Fruit fly (Drosophila melanogaster) whole organism, embryonic: ENCODE measurements around the gene CG3740.

ENCODE experiments used
- CG10209 ChIP-seq: fragments of 200-800 bp; sonication (Bioruptor generic); optimal IDR thresholded peaks from 3 replicates; lab custom pipeline; 2017; ENCODE audit warnings: missing biosample characterization, mild to moderate bottlenecking, missing genetic modification characterization, missing genetic modification reagents
- CG10565 ChIP-seq: fragments of 200-800 bp; sonication (Bioruptor generic); optimal IDR thresholded peaks from 3 replicates; lab custom pipeline; 2016; ENCODE audit warnings: missing biosample characterization, mild to moderate bottlenecking, missing genetic modification characterization
- CG10959 ChIP-seq: fragments of 200-800 bp; sonication (Bioruptor generic); IDR thresholded peaks from 2 replicates; pipeline ENCODE4 v1.3.6; 2022; ENCODE audit warnings: missing biosample characterization, missing genetic modification characterization
- CG11695 ChIP-seq: fragments of 200-800 bp; sonication (Bioruptor generic); IDR thresholded peaks from 3 replicates; pipeline ENCODE4 v1.3.6; 2022; ENCODE audit warnings: missing biosample characterization, missing genetic modification characterization
- CG12219 ChIP-seq: fragments of 200-800 bp; sonication (Bioruptor generic); optimal IDR thresholded peaks from 3 replicates; lab custom pipeline; 2018; ENCODE audit warnings: missing biosample characterization, mild to moderate bottlenecking, missing genetic modification characterization
- CG13287 ChIP-seq: fragments of 200-800 bp; sonication (Bioruptor generic); IDR thresholded peaks from 2 replicates; pipeline ENCODE4 v1.3.6; 2022; ENCODE audit warnings: missing biosample characterization, missing genetic modification characterization; ENCODE audit not compliant: partially characterized antibody
- CG14860 ChIP-seq: fragments of 200-800 bp; sonication (Bioruptor generic); IDR thresholded peaks from 3 replicates; pipeline ENCODE4 v1.3.6; 2022; ENCODE audit warnings: missing biosample characterization, missing genetic modification characterization; ENCODE audit not compliant: partially characterized antibody
- CG16813 ChIP-seq: fragments of 200-800 bp; sonication (Bioruptor generic); IDR thresholded peaks from 3 replicates; pipeline ENCODE4 v1.3.6; 2022; ENCODE audit warnings: missing biosample characterization, missing genetic modification characterization; ENCODE audit not compliant: partially characterized antibody
- CG17829 ChIP-seq: fragments of 200-800 bp; optimal IDR thresholded peaks from 2 replicates; lab custom pipeline; 2019; ENCODE audit warnings: missing biosample characterization, mild to moderate bottlenecking, missing genetic modification characterization, moderate library complexity
- CG18619 ChIP-seq: fragments of 200-800 bp; sonication (Bioruptor generic); optimal IDR thresholded peaks from 3 replicates; lab custom pipeline; 2017; ENCODE audit warnings: missing biosample characterization, mild to moderate bottlenecking, missing genetic modification characterization
- CG34422 ChIP-seq: fragments of 200-800 bp; sonication (Bioruptor generic); IDR thresholded peaks from 3 replicates; pipeline ENCODE4 v1.3.6; 2022; ENCODE audit warnings: missing biosample characterization, missing genetic modification characterization
- CG7987 ChIP-seq: fragments of 200-800 bp; sonication (Bioruptor generic); optimal IDR thresholded peaks from 2 replicates; lab custom pipeline; 2018; ENCODE audit warnings: missing biosample characterization, mild to moderate bottlenecking, missing genetic modification characterization, moderate library complexity
- CG8290 ChIP-seq, 3 experiments: fragments of 200-800 bp; sonication (Bioruptor generic); optimal IDR thresholded peaks; 2 replicates each; lab custom pipeline; 2016 to 2019; ENCODE audit warnings: missing biosample characterization in 3 of 3, missing genetic modification characterization in 3 of 3, mild to moderate bottlenecking in 2 of 3, moderate library complexity in 1 of 3
- Dref ChIP-seq: fragments of 200-800 bp; sonication (Bioruptor generic); IDR thresholded peaks from 2 replicates; pipeline ENCODE4 v1.3.6; 2022; ENCODE audit warnings: missing biosample characterization, missing genetic modification characterization
- Ets97D ChIP-seq: fragments of 200-800 bp; sonication (Bioruptor generic); optimal IDR thresholded peaks from 3 replicates; lab custom pipeline; 2016; ENCODE audit warnings: missing biosample characterization, missing genetic modification characterization
- Fer2 ChIP-seq: fragments of 200-800 bp; sonication (Bioruptor generic); optimal IDR thresholded peaks from 2 replicates; lab custom pipeline; 2018; ENCODE audit warnings: missing biosample characterization, mild to moderate bottlenecking, missing genetic modification characterization, moderate library complexity
- Gug ChIP-seq: fragments of 200-800 bp; sonication (Bioruptor generic); IDR thresholded peaks from 4 replicates; pipeline ENCODE4 v1.3.6; 2022; ENCODE audit warnings: missing biosample characterization, missing genetic modification characterization
- Hand ChIP-seq: fragments of 200-800 bp; sonication (Bioruptor generic); optimal IDR thresholded peaks from 2 replicates; lab custom pipeline; 2017; ENCODE audit warnings: mild to moderate bottlenecking, missing biosample characterization, missing genetic modification reagents, missing genetic modification characterization
- Hmr ChIP-seq: fragments of 200-800 bp; sonication (Bioruptor generic); optimal IDR thresholded peaks from 3 replicates; lab custom pipeline; 2017; ENCODE audit warnings: mild to moderate bottlenecking, missing biosample characterization, missing genetic modification reagents, missing genetic modification characterization
- Hmx ChIP-seq: fragments of 200-800 bp; sonication (Bioruptor generic); optimal IDR thresholded peaks from 2 replicates; lab custom pipeline; 2016; ENCODE audit warnings: missing biosample characterization, missing genetic modification characterization
- Hr39 ChIP-seq: fragments of >200 bp; optimal IDR thresholded peaks from 2 replicates; lab custom pipeline; 2017
- Lpt ChIP-seq: fragments of >200 bp; optimal IDR thresholded peaks from 2 replicates; lab custom pipeline; 2018; ENCODE audit warnings: missing biosample characterization, missing genetic modification characterization
- Nf-YA ChIP-seq: fragments of 200-800 bp; sonication (Bioruptor generic); IDR thresholded peaks from 2 replicates; pipeline ENCODE4 v1.3.6; 2022; ENCODE audit warnings: missing biosample characterization, missing genetic modification characterization
- Pdp1 ChIP-seq, 2 experiments: fragments of 200-800 bp; sonication (Bioruptor generic); optimal IDR thresholded peaks; 3 replicates each; lab custom pipeline; 2016; ENCODE audit warnings: missing biosample characterization in 2 of 2, missing genetic modification characterization in 2 of 2, mild to moderate bottlenecking in 1 of 2, moderate library complexity in 1 of 2
- Ravus ChIP-seq: fragments of 200-800 bp; sonication (Bioruptor generic); IDR thresholded peaks from 2 replicates; pipeline ENCODE4 v1.3.6; 2022; ENCODE audit warnings: missing biosample characterization, missing genetic modification characterization
- Rx ChIP-seq: fragments of 200-800 bp; sonication (Bioruptor generic); IDR thresholded peaks from 2 replicates; pipeline ENCODE4 v1.3.6; 2022; ENCODE audit warnings: missing biosample characterization, missing genetic modification characterization
- Six4 ChIP-seq: fragments of 200-800 bp; sonication (Bioruptor generic); optimal IDR thresholded peaks from 2 replicates; lab custom pipeline; 2016; ENCODE audit warnings: missing biosample characterization, missing genetic modification characterization
- Sox102F ChIP-seq: fragments of 200-800 bp; sonication (Bioruptor generic); optimal IDR thresholded peaks from 2 replicates; lab custom pipeline; 2018; ENCODE audit warnings: missing biosample characterization, mild to moderate bottlenecking, missing genetic modification characterization, moderate library complexity
- Spps ChIP-seq: fragments of 200-800 bp; sonication (Bioruptor generic); optimal IDR thresholded peaks from 2 replicates; lab custom pipeline; 2018; ENCODE audit warnings: missing biosample characterization, mild to moderate bottlenecking, missing genetic modification characterization
- Sry-δ ChIP-seq: fragments of 200-800 bp; sonication (Bioruptor generic); optimal IDR thresholded peaks from 2 replicates; lab custom pipeline; 2016; ENCODE audit warnings: missing biosample characterization, missing genetic modification characterization
- Usf ChIP-seq: fragments of 200-800 bp; sonication (Bioruptor generic); optimal IDR thresholded peaks from 2 replicates; lab custom pipeline; 2017; ENCODE audit warnings: missing genotype, missing biosample characterization, missing genetic modification characterization
- al ChIP-seq: fragments of 200-800 bp; sonication (Bioruptor generic); IDR thresholded peaks from 2 replicates; pipeline ENCODE4 v1.3.6; 2022; ENCODE audit warnings: missing biosample characterization, missing genetic modification characterization
- ap ChIP-seq: fragments of 200-800 bp; sonication (Bioruptor generic); IDR thresholded peaks from 2 replicates; pipeline ENCODE4 v1.3.6; 2022; ENCODE audit warnings: missing biosample characterization, missing genetic modification characterization
- bab2 ChIP-seq: fragments of 200-800 bp; sonication (Bioruptor generic); optimal IDR thresholded peaks from 2 replicates; lab custom pipeline; 2016; ENCODE audit warnings: missing biosample characterization, missing genetic modification characterization
- crp ChIP-seq, 2 experiments: fragments of 200-800 bp; sonication (Bioruptor generic); optimal IDR thresholded peaks; 2 replicates in 1 of 2; 3 replicates in 1 of 2; lab custom pipeline; 2017; ENCODE audit warnings: missing biosample characterization in 2 of 2, missing genetic modification characterization in 2 of 2, mild to moderate bottlenecking in 1 of 2, moderate library complexity in 1 of 2
- fu2 ChIP-seq: fragments of 200-800 bp; sonication (Bioruptor generic); optimal IDR thresholded peaks from 2 replicates; lab custom pipeline; 2016; ENCODE audit warnings: missing biosample characterization, missing genetic modification characterization
- hbn ChIP-seq: fragments of 200-800 bp; sonication (Bioruptor generic); IDR thresholded peaks from 2 replicates; pipeline ENCODE4 v1.3.6; 2022; ENCODE audit warnings: missing biosample characterization, missing genetic modification characterization; ENCODE audit not compliant: partially characterized antibody
- kay ChIP-seq: fragments of 200-800 bp; sonication (Bioruptor generic); optimal IDR thresholded peaks from 2 replicates; lab custom pipeline; 2016; ENCODE audit warnings: missing biosample characterization, missing genetic modification characterization
- ken ChIP-seq: fragments of 200-800 bp; sonication (Bioruptor generic); IDR thresholded peaks from 3 replicates; pipeline ENCODE4 v1.3.6; 2022; ENCODE audit warnings: missing biosample characterization, missing genetic modification characterization
- lov ChIP-seq, 2 experiments: fragments of 200-800 bp in 1 of 2; fragments of >200 bp in 1 of 2; sonication (Bioruptor generic) in 1 of 2; IDR thresholded peaks in 1 of 2; optimal IDR thresholded peaks in 1 of 2; 2 replicates in 1 of 2; 3 replicates in 1 of 2; pipeline versions ENCODE4 v1.3.6 to Lab custom; 2017 to 2022; ENCODE audit warnings: missing biosample characterization in 1 of 2, missing genetic modification characterization in 1 of 2
- nom ChIP-seq: fragments of 200-800 bp; sonication (Bioruptor generic); optimal IDR thresholded peaks from 2 replicates; lab custom pipeline; 2017; ENCODE audit warnings: missing biosample characterization, missing genetic modification characterization, mild to moderate bottlenecking, moderate library complexity, missing genetic modification reagents
- phol ChIP-seq: fragments of 200-800 bp; sonication (Bioruptor generic); optimal IDR thresholded peaks from 3 replicates; lab custom pipeline; 2018; ENCODE audit warnings: missing biosample characterization, mild to moderate bottlenecking, missing genetic modification characterization, moderate library complexity
- ro ChIP-seq: fragments of 200-800 bp; sonication (Bioruptor generic); IDR thresholded peaks from 2 replicates; pipeline ENCODE4 v1.3.6; 2022; ENCODE audit warnings: missing biosample characterization, missing genetic modification characterization
- sens-2 ChIP-seq: fragments of 200-800 bp; sonication (Bioruptor generic); IDR thresholded peaks from 2 replicates; pipeline ENCODE4 v1.3.6; 2022; ENCODE audit warnings: missing biosample characterization, missing genetic modification characterization
- slbo ChIP-seq: fragments of 200-800 bp; sonication (Bioruptor generic); IDR thresholded peaks from 2 replicates; pipeline ENCODE4 v1.3.6; 2022; ENCODE audit warnings: missing biosample characterization, missing genetic modification characterization
- sob ChIP-seq: fragments of 200-800 bp; sonication (Bioruptor generic); IDR thresholded peaks from 2 replicates; pipeline ENCODE4 v1.3.6; 2022; ENCODE audit warnings: missing biosample characterization, missing genetic modification characterization
- sug ChIP-seq: fragments of 200-800 bp; optimal IDR thresholded peaks from 2 replicates; lab custom pipeline; 2019; ENCODE audit warnings: missing biosample characterization, mild to moderate bottlenecking, missing genetic modification characterization, moderate library complexity
- toy ChIP-seq: fragments of 200-800 bp; sonication (Bioruptor generic); IDR thresholded peaks from 2 replicates; pipeline ENCODE4 v1.3.6; 2022; ENCODE audit warnings: missing biosample characterization, missing genetic modification characterization

CG3740 gene

dm6 chrX:1618727-1619581 lies 50.1 kb downstream of the CG3740 start (continued):
- TF ChIP-seq CG34422 (peak; percentile 86), phol (peak; percentile 78), fu2 (GFP tag; lab: Kevin White, UChicago) (peak; percentile 88), Hmr (GFP tag; lab: Kevin White, UChicago) (peak; percentile 81), CG12219 (GFP tag; lab: Kevin White, UChicago) (peak; percentile 61), ro (GFP tag; lab: Robert Waterston, UW) (peak; percentile 63; the same call in 1 of the 2 replicates), Spps (no peak), CG10959 (GFP tag; lab: Robert Waterston, UW) (no peak), Usf (GFP tag; lab: Kevin White, UChicago) (peak; percentile 72), CG8290 (GFP tag; optimal IDR thresholded peaks at IDR 0.05; lab: Kevin White, UChicago) (no peak), CG8290 (tag; optimal IDR thresholded peaks at IDR 0.05; lab: Kevin White, UChicago) (peak in 1 of 2 experiments; percentile 74), al (GFP tag; lab: Robert Waterston, UW) (peak; percentile 87), sob (GFP tag; lab: Robert Waterston, UW) (peak; percentile 88), sug (tag; lab: Kevin White, UChicago) (peak; percentile 63), Sox102F (GFP tag; lab: Kevin White, UChicago) (peak; percentile 89), CG18619 (GFP tag; lab: Kevin White, UChicago) (peak; percentile 79), lov (optimal IDR thresholded peaks at IDR 0.05; lab: Kevin White, UChicago) (no peak), lov (GFP tag; IDR thresholded peaks at IDR 0.05; lab: Robert Waterston, UW) (no peak), Ets97D (peak; percentile 49), ken (peak; percentile 76), kay (GFP tag; lab: Kevin White, UChicago) (peak; percentile 77), nom (GFP tag; lab: Kevin White, UChicago) (no peak), Hr39 (lab: Kevin White, UChicago) (no peak), Fer2 (tag; lab: Kevin White, UChicago) (peak; percentile 51), Sry-δ (GFP tag; lab: Kevin White, UChicago) (no peak), Hand (GFP tag; lab: Kevin White, UChicago) (peak; percentile 20), slbo (GFP tag; lab: Robert Waterston, UW) (peak; percentile 93), CG7987 (peak; percentile 6), CG13287 (GFP tag; lab: Robert Waterston, UW) (peak; percentile 40), CG10565 (GFP tag; lab: Kevin White, UChicago) (no peak), Hmx (GFP tag; lab: Kevin White, UChicago) (peak; percentile 52), CG10209 (GFP tag; lab: Kevin White, UChicago) (peak; percentile 78), Six4 (peak; percentile 61), Lpt (GFP tag; lab: Kevin White, UChicago) (no peak), crp (GFP tag; optimal IDR thresholded peaks at IDR 0.05; lab: Kevin White, UChicago) (peak in 1 of 2 experiments; percentile 9), Nf-YA (peak; percentile 72; the same call in 1 of the 2 replicates), Pdp1 (GFP tag; optimal IDR thresholded peaks at IDR 0.05; lab: Kevin White, UChicago) (peak; percentile 85 to 87), ap (GFP tag; lab: Robert Waterston, UW) (peak; percentile 68), Gug (GFP tag; lab: Robert Waterston, UW) (peak; percentile 79; the same call in 3 of the 4 replicates), bab2 (peak; percentile 84), CG14860 (GFP tag; lab: Robert Waterston, UW) (no peak), CG17829 (peak; percentile 41), hbn (GFP tag; lab: Robert Waterston, UW) (no peak), Dref (no peak), toy (GFP tag; lab: Robert Waterston, UW) (no peak), Ravus (GFP tag; lab: Robert Waterston, UW) (peak; percentile 68), sens-2 (GFP tag; lab: Robert Waterston, UW) (no peak), Rx (GFP tag; lab: Robert Waterston, UW) (peak; percentile 78), CG11695 (GFP tag; lab: Robert Waterston, UW) (peak; percentile 80), CG16813 (GFP tag; lab: Robert Waterston, UW) (no peak)
